Worm (Caenorhabditis elegans) whole organism, midembryonic: ENCODE measurements around the gene H08J19.1.

Experiments used
- T22C8.4 ChIP-seq: fragments of 200-800 bp; sonication (Bioruptor generic); IDR thresholded peaks from 2 replicates; pipeline ENCODE4 v1.3.6; 2022; ENCODE audit warnings: missing genetic modification characterization, missing compliant biosample characterization
- cog-1 ChIP-seq: sonication (generic microtip); optimal IDR thresholded peaks from 2 replicates; lab custom pipeline; 2016; ENCODE audit warnings: missing genetic modification characterization, missing compliant biosample characterization
- flt-1 ChIP-seq: fragments of 200-800 bp; sonication (Bioruptor generic); IDR thresholded peaks from 2 replicates; pipeline ENCODE4 v1.3.6; 2022; ENCODE audit warnings: missing genetic modification characterization, missing compliant biosample characterization
- klf-2 ChIP-seq: fragments of 200-800 bp; sonication (Bioruptor generic); conservative IDR thresholded peaks from 2 replicates; pipeline ENCODE4 v1.3.6; 2022; ENCODE audit warnings: missing genetic modification reagents, missing genetic modification characterization, missing compliant biosample characterization
- med-1 ChIP-seq: sonication (generic microtip); optimal IDR thresholded peaks from 2 replicates; lab custom pipeline; 2017; ENCODE audit warnings: missing genetic modification characterization, mild to moderate bottlenecking, missing compliant biosample characterization, antibody characterized with exemption, missing genetic modification reagents; ENCODE audit not compliant: insufficient read depth
- ref-1 ChIP-seq: fragments of 200-800 bp; sonication (Bioruptor generic); conservative IDR thresholded peaks from 2 replicates; pipeline ENCODE4 v1.3.6; 2022; ENCODE audit warnings: missing genetic modification reagents, missing genetic modification characterization, missing compliant biosample characterization
- tab-1 ChIP-seq: fragments of 200-800 bp; sonication (Bioruptor generic); IDR thresholded peaks from 2 replicates; pipeline ENCODE4 v1.3.6; 2022; ENCODE audit warnings: missing genetic modification characterization, missing compliant biosample characterization
- ztf-23 ChIP-seq: fragments of 200-800 bp; sonication (Bioruptor generic); IDR thresholded peaks from 2 replicates; pipeline ENCODE4 v1.3.6; 2022; ENCODE audit warnings: missing genetic modification reagents, missing genetic modification characterization, missing compliant biosample characterization
- ztf-29 ChIP-seq: fragments of 200-800 bp; sonication (Bioruptor generic); IDR thresholded peaks from 2 replicates; pipeline ENCODE4 v1.3.6; 2022; ENCODE audit warnings: missing genetic modification reagents, missing genetic modification characterization, missing compliant biosample characterization

The H08J19.1 gene

DNA sequence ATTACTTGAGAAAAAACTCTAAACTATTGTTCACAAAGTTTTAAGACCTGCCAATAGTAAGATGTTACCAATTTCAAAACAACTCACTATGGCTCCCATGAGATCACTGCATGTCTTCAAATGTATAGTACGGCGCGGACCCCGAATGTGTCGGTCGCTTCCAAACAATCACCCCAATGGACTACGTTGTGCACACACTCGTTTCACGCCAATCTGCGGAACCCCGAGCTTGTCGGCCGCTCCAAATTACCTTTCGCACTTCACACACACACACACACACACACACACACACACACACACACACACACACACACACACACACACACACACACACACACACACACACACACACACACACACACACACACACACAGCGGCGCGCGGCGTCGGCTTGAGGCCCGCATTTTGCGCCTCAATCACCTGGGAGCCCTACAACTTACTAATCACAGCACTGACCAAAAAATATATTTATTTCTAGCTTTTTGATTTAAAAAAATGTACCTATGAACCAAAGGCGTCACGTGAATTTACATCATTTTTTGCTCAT is 25.4 kb downstream of the H08J19.1 start:
- TF ChIP-seq ztf-29 (GFP tag; lab: Robert Waterston, UW) (no peak), cog-1 (tag; lab: Kevin White, UChicago) (no peak), ztf-23 (GFP tag; lab: Robert Waterston, UW) (peak; percentile 61; the same call in 1 of the 2 replicates)

DNA sequence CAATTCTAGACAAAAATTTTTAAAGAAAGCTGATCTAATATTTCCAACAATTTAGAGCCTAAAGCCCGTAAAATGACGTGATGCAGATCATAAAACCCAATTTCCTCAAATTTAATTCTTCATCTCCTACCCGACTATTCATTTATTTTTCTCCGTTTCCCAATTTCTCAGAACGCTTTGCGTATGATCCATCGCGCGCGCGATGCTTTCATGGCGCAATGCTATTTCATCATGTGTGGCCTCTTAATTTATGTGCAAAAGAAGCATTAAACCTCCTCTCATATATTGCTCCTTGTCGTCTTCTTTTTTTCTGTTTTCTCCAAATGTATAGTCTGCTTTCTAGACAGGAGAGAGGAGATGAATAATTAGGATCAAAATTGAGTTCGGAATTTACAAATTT is 26.0 kb downstream of the H08J19.1 start:
- TF ChIP-seq cog-1 (tag; lab: Kevin White, UChicago), result no peak
- no peak for TF ChIP-seq tab-1 (GFP tag; lab: Robert Waterston, UW)
- no peak for TF ChIP-seq klf-2 (GFP tag; lab: Robert Waterston, UW)
- TF ChIP-seq ztf-23 (GFP tag; lab: Robert Waterston, UW), result no peak
- no peak for TF ChIP-seq T22C8.4 (GFP tag; lab: Robert Waterston, UW)
- TF ChIP-seq med-1, result no peak
- no peak for TF ChIP-seq flt-1 (GFP tag; lab: Robert Waterston, UW)
- no peak for TF ChIP-seq ref-1 (GFP tag; lab: Robert Waterston, UW)
- no peak for TF ChIP-seq ztf-29 (GFP tag; lab: Robert Waterston, UW)

DNA sequence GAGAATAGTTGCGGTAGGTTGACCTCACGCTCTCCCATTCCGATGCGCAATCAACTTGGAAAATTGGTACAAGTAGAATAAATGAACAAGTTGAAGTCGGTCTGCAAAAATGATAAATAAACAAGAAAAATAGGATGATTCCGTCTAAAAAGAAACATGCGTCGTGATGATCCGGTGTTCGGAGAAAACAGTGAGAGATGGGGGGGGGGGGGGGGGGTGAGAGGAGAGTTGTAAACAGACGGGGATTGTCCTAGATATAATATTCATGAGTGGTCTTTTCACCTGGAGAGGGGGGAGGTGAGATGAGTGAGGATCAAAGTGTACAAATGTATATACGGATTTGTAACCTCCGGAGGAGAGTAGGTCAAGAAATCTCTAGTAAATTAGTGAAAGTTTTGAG is 32.9 kb downstream of the H08J19.1 start, which contains the start of gene F59D12.2:
Gene F59D12.2 (minus strand): TSS at position 101 of the 400 bp plus-strand sequence.
- TF ChIP-seq ztf-29 (GFP tag; lab: Robert Waterston, UW) (no peak), med-1 (no peak), tab-1 (GFP tag; lab: Robert Waterston, UW) (no peak), T22C8.4 (GFP tag; lab: Robert Waterston, UW) (no peak), cog-1 (tag; lab: Kevin White, UChicago) (no peak)

DNA sequence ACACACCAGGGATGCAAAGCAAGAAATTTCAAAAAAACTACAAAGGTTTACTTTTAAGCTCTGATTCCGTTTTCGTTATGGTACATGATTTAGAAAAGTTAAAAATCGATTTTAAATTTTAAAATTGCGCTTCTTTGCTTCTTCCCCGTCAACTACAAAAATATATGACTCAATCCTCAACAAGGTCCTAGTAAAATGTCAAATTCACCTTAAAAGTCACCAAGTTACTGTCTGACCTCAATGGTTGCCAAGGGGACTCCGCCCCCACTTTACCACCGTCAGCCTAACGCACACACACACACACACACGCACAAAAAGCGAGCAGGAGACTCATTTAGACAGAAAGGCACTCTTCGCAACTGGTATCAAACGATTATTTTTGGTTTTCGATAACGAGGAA is 38.7 kb downstream of the H08J19.1 start, which contains the start of gene gpn-1:
Gene gpn-1 (plus strand): TSS at position 301 of the 400 bp plus-strand sequence.
- no peak for TF ChIP-seq klf-2 (GFP tag; lab: Robert Waterston, UW)

- TF ChIP-seq flt-1 (GFP tag; lab: Robert Waterston, UW) (no peak), tab-1 (GFP tag; lab: Robert Waterston, UW) (no peak)
These were observed 46.5 kb downstream of the H08J19.1 start, which contains the start of gene C03H12.1 for ce11 chrX:15689244-15689643. Gene C03H12.1 (plus strand): TSS chrX:15689449.

DNA sequence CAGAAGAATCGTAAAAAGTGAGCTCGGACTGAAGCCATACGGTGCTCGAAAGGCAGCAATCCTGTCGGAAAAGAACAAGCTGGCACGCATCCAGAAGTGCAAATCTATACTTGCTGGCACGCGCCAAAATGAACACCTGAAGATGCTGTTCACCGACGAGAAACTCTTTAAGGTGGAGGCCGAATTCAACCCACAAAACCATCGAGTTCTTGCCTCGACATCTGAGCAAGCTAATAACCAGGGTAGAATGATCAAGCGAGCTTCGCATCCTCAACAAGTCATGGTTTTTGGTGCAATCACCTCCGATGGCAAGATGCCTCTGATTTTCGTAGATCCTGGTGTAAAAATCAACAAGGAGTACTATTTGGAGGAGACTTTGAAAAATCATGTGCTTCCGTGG is 50.7 kb downstream of the H08J19.1 start:
- no peak for TF ChIP-seq T22C8.4 (GFP tag; lab: Robert Waterston, UW)
